Worm (Caenorhabditis elegans): ENCODE results near the gene zipt-2.3.

DNA sequence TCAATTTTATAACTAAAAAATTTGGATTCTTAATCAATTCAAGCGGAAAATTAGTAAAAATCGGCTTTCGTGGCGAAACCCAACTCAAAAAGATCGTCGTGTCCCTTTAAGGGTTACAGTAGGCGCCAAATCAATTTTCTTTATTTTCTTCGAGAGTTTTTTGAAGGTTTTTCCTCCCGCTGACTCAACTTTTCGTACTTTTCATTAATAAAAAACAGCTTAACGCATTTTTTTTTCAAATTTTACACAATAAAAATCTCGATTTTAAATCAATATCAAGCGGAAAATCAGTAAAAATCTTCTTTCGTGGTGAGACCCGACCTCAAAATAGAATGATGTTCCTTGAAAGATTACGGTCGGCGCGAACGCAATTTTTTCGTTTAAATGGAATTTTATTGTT lies 16.5 kb upstream of the zipt-2.3 start:
- TF ChIP-seq tra-4 (tag; optimal IDR thresholded peaks at IDR 0.05) = no peak
- TF ChIP-seq hmg-4 (GFP tag; optimal IDR thresholded peaks at IDR 0.05) = no peak
- no peak for TF ChIP-seq F13C5.2 (tag; optimal IDR thresholded peaks at IDR 0.05)
- TF ChIP-seq ceh-36 (tag; optimal IDR thresholded peaks at IDR 0.05) = no peak
- no peak for TF ChIP-seq ama-1 (optimal IDR thresholded peaks at IDR 0.05)
- TF ChIP-seq B0310.2 (tag; optimal IDR thresholded peaks at IDR 0.05) = no peak
- no peak for TF ChIP-seq scrt-1 (GFP tag; IDR thresholded peaks at IDR 0.05)
- TF ChIP-seq flt-1 (GFP tag; IDR thresholded peaks at IDR 0.05) = no peak
- TF ChIP-seq aly-1 (tag; optimal IDR thresholded peaks at IDR 0.05) = no peak

Data from whole organism, early embryonic.